Worm (Caenorhabditis elegans) whole organism, early embryonic: Measurements from ENCODE around the gene trf-1.

Experiments
- F13C5.2 ChIP-seq: sonication (generic microtip); optimal IDR thresholded peaks from 2 replicates; lab custom pipeline; 2017; ENCODE audit warnings: mild to moderate bottlenecking, missing genetic modification characterization, inconsistent platforms, missing compliant biosample characterization
- aly-1 ChIP-seq: sonication (generic microtip); optimal IDR thresholded peaks from 2 replicates; lab custom pipeline; 2016; ENCODE audit warnings: missing genetic modification characterization, missing compliant biosample characterization
- ama-1 ChIP-seq: fragments of 150-350 bp; optimal IDR thresholded peaks from 2 replicates; lab custom pipeline; 2014
- ceh-13 ChIP-seq: fragments of 200-800 bp; sonication (Bioruptor generic); optimal IDR thresholded peaks from 2 replicates; lab custom pipeline; 2018; ENCODE audit warnings: mild to moderate bottlenecking, missing genetic modification characterization, missing compliant biosample characterization
- ets-7 ChIP-seq: sonication (generic microtip); optimal IDR thresholded peaks from 2 replicates; lab custom pipeline; 2016; ENCODE audit warnings: missing genotype, missing genetic modification characterization, missing compliant biosample characterization
- flt-1 ChIP-seq: fragments of 200-800 bp; sonication (Bioruptor generic); IDR thresholded peaks from 2 replicates; pipeline ENCODE4 v1.3.6; 2022; ENCODE audit warnings: missing genetic modification characterization, missing compliant biosample characterization
- hmg-4 ChIP-seq: fragments of 200-800 bp; sonication (Bioruptor generic); optimal IDR thresholded peaks from 2 replicates; lab custom pipeline; 2018; ENCODE audit warnings: mild to moderate bottlenecking, missing genetic modification characterization, missing compliant biosample characterization
- hnd-1 ChIP-seq: sonication (generic microtip); optimal IDR thresholded peaks from 2 replicates; lab custom pipeline; 2016; ENCODE audit warnings: missing genetic modification characterization, missing compliant biosample characterization
- pes-1 ChIP-seq: fragments of 200-800 bp; sonication (Bioruptor generic); IDR thresholded peaks from 2 replicates; pipeline ENCODE4 v1.3.6; 2022; ENCODE audit warnings: missing genetic modification reagents, missing genetic modification characterization, missing compliant biosample characterization
- scrt-1 ChIP-seq: fragments of 200-800 bp; sonication (Bioruptor generic); IDR thresholded peaks from 2 replicates; pipeline ENCODE4 v1.3.6; 2022; ENCODE audit warnings: missing genetic modification characterization, missing compliant biosample characterization
- tbx-11 ChIP-seq: fragments of 200-800 bp; sonication (Bioruptor generic); IDR thresholded peaks from 2 replicates; pipeline ENCODE4 v1.3.6; 2022; ENCODE audit warnings: missing genetic modification characterization, missing compliant biosample characterization

DNA sequence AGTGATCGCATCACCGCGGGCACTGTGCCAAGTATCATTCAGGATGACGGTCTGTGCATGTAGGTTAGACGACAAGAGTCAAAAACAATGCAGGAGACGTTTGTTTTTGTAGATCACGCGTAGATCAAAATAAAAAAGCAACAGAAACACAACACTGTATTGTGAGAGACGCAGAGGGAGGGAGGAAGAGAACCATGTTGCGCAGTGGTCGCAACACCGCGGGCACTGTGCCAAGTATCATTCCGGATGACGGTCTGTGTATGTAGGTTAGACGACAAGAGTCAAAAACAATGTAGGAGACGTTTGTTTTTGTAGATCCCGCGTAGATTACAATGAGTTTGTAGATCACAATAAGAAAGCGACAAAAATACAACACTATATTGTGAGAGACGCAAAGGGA is 11.3 kb upstream of the trf-1 start:
- TF ChIP-seq ama-1 (lab: Kevin White, UChicago) (no peak), flt-1 (GFP tag; lab: Robert Waterston, UW) (no peak), pes-1 (GFP tag; lab: Robert Waterston, UW) (no peak), ceh-13 (no peak), hnd-1 (tag; lab: Kevin White, UChicago) (no peak), F13C5.2 (tag; lab: Kevin White, UChicago) (no peak), ets-7 (tag; lab: Kevin White, UChicago) (no peak), aly-1 (tag; lab: Kevin White, UChicago) (no peak), tbx-11 (no peak), hmg-4 (GFP tag; lab: Kevin White, UChicago) (no peak), scrt-1 (GFP tag; lab: Robert Waterston, UW) (no peak)
